Fruit fly (Drosophila melanogaster) Kc167 (cell line): ENCODE results near the gene CanA1.

ENCODE experiments used
- h ChIP-seq: fragments of >200 bp; optimal IDR thresholded peaks from 3 replicates; lab custom pipeline; 2018; ENCODE audit warnings: missing external identifiers
- psq ChIP-seq: fragments of >200 bp; optimal IDR thresholded peaks from 2 replicates; lab custom pipeline; 2017; ENCODE audit warnings: missing external identifiers

dm6 chr3R:31064653-31065322 lies 25.6 kb downstream of the CanA1 start, which contains the start of gene Sox100B:
- TF ChIP-seq psq (lab: Kevin White, UChicago) (no peak), h (no peak)
